Fruit fly (Drosophila melanogaster) whole organism: ENCODE measurements around the gene CG4230.

ENCODE experiments used
- pan ChIP-seq: fragments of >200 bp; optimal IDR thresholded peaks from 2 replicates; lab custom pipeline; 2017
- psq ChIP-seq: fragments of >200 bp; optimal IDR thresholded peaks from 2 replicates; lab custom pipeline; 2017
- usp ChIP-seq: fragments of >200 bp; optimal IDR thresholded peaks from 2 replicates; lab custom pipeline; 2017; ENCODE audit warnings: missing biosample characterization, missing genetic modification characterization, mixed read lengths

DNA sequence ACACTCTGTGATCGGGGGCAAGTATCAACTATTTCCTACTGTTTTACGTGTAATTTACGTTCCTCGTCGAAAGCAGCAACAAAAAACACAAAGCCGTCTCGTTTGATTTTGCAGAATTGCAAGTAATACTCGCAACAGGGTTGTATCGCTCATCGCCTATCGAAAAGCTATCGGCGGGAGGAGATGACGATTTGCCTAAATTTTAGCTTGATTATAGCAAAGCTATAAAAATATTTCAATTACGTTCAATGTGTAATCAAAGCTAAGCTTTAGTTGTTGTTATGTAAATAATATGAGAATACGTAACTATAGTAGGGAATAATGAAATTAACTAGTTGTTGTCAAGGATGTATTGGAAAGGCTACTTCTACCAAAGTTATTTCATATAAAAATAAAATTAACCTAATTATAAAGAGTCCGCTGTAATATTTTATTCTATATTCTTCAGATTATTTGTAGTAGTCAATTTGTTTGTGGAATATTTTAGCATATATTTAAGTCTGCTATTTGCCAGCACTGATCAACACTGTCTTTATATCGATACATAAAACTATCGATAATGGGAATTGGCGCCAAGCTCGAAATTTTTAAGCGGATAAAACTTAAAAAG, 36.3 kb upstream of the CG4230 start, which contains the start of gene Rpn11:
- TF ChIP-seq usp (GFP tag; lab: Kevin White, UChicago) (no peak), pan (lab: Kevin White, UChicago) (no peak), psq (no peak)
